Worm (Caenorhabditis elegans) whole organism, L1 larva: ENCODE data around the gene irld-65.

ENCODE experiments used
- C04F5.9 ChIP-seq: sonication (generic microtip); optimal IDR thresholded peaks from 2 replicates; lab custom pipeline; 2016; ENCODE audit warnings: missing genetic modification characterization, missing compliant biosample characterization
- C16A3.4 ChIP-seq: fragments of 150-350 bp; optimal IDR thresholded peaks from 2 replicates; lab custom pipeline; 2014; ENCODE audit warnings: missing biosample characterization, missing genetic modification characterization
- C34B4.2 ChIP-seq: sonication (generic microtip); optimal IDR thresholded peaks from 2 replicates; lab custom pipeline; 2017; ENCODE audit warnings: mild to moderate bottlenecking, missing genetic modification characterization, missing compliant biosample characterization
- alr-1 ChIP-seq: fragments of 200-800 bp; sonication (Bioruptor generic); optimal IDR thresholded peaks from 2 replicates; lab custom pipeline; 2018; ENCODE audit warnings: borderline replicate concordance, mild to moderate bottlenecking, missing genetic modification characterization, missing compliant biosample characterization
- aly-2 ChIP-seq: fragments of 150-350 bp; optimal IDR thresholded peaks from 2 replicates; lab custom pipeline; 2014; ENCODE audit warnings: missing biosample characterization, missing genetic modification characterization
- ama-1 ChIP-seq: fragments of 150-350 bp; optimal IDR thresholded peaks from 2 replicates; lab custom pipeline; 2014
- blmp-1 ChIP-seq: fragments of 150-350 bp; optimal IDR thresholded peaks from 2 replicates; lab custom pipeline; 2014; ENCODE audit warnings: missing biosample characterization, missing genetic modification characterization
- ceh-88 ChIP-seq: fragments of 200-800 bp; sonication (Bioruptor generic); IDR thresholded peaks from 2 replicates; pipeline ENCODE4 v1.3.6; 2022; ENCODE audit warnings: missing genetic modification characterization, missing compliant biosample characterization
- ceh-90 ChIP-seq: sonication (generic microtip); optimal IDR thresholded peaks from 2 replicates; lab custom pipeline; 2016; ENCODE audit warnings: missing genetic modification characterization, missing compliant biosample characterization
- egl-13 ChIP-seq: sonication (generic microtip); optimal IDR thresholded peaks from 2 replicates; lab custom pipeline; 2016; ENCODE audit warnings: missing genotype, missing genetic modification reagents, missing genetic modification characterization, missing compliant biosample characterization
- egl-27 ChIP-seq, 2 experiments: fragments of 150-350 bp in 1 of 2; sonication (generic microtip); optimal IDR thresholded peaks; 3 replicates each; lab custom pipeline; 2017 to 2018; ENCODE audit warnings: missing biosample characterization in 2 of 2, missing genetic modification characterization in 2 of 2, missing genetic modification reagents in 2 of 2
- elt-2 ChIP-seq: sonication (generic microtip); optimal IDR thresholded peaks from 2 replicates; lab custom pipeline; 2016; ENCODE audit warnings: missing genetic modification characterization, mild to moderate bottlenecking, inconsistent platforms, missing compliant biosample characterization, missing genetic modification reagents
- grh-1 ChIP-seq: fragments of 200-800 bp; sonication (Bioruptor generic); IDR thresholded peaks from 2 replicates; pipeline ENCODE4 v1.3.6; 2022; ENCODE audit warnings: missing genetic modification reagents, missing genetic modification characterization, missing compliant biosample characterization
- hlh-17 ChIP-seq: fragments of 200-800 bp; sonication (Bioruptor generic); optimal IDR thresholded peaks from 2 replicates; lab custom pipeline; 2018; ENCODE audit warnings: missing genetic modification characterization, mild to moderate bottlenecking, missing compliant biosample characterization, moderate library complexity, borderline replicate concordance
- irx-1 ChIP-seq: sonication (generic microtip); optimal IDR thresholded peaks from 2 replicates; lab custom pipeline; 2016; ENCODE audit warnings: missing genetic modification characterization, missing compliant biosample characterization
- isw-1 ChIP-seq: fragments of 200-800 bp; sonication (Bioruptor generic); IDR thresholded peaks from 2 replicates; pipeline ENCODE4 v1.3.6; 2022; ENCODE audit warnings: missing genetic modification characterization, missing compliant biosample characterization
- jun-1 ChIP-seq: fragments of 150-350 bp; optimal IDR thresholded peaks from 2 replicates; lab custom pipeline; 2014; ENCODE audit warnings: missing biosample characterization, missing genetic modification reagents, missing genetic modification characterization
- lin-13 ChIP-seq: fragments of 150-350 bp; optimal IDR thresholded peaks from 2 replicates; lab custom pipeline; 2014; ENCODE audit warnings: missing biosample characterization, missing genetic modification reagents, missing genetic modification characterization
- lin-15B ChIP-seq: fragments of 150-350 bp; sonication (generic microtip); optimal IDR thresholded peaks from 3 replicates; lab custom pipeline; 2014; ENCODE audit warnings: missing biosample characterization, missing genetic modification characterization
- lin-35 ChIP-seq, 2 experiments: fragments of 150-350 bp; optimal IDR thresholded peaks; 2 replicates each; lab custom pipeline; 2014; ENCODE audit warnings: missing biosample characterization in 2 of 2, missing genetic modification characterization in 2 of 2, missing genetic modification reagents in 2 of 2
- lin-39 ChIP-seq: fragments of 150-350 bp; optimal IDR thresholded peaks from 2 replicates; lab custom pipeline; 2014; ENCODE audit warnings: missing biosample characterization, missing genetic modification reagents, missing genetic modification characterization
- lir-3 ChIP-seq: sonication (generic microtip); optimal IDR thresholded peaks from 2 replicates; lab custom pipeline; 2016; ENCODE audit warnings: mild to moderate bottlenecking, missing genetic modification characterization, moderate library complexity, missing compliant biosample characterization; ENCODE audit not compliant: poor library complexity
- lsy-2 ChIP-seq, 2 experiments: fragments of 150-350 bp; optimal IDR thresholded peaks; 2 replicates each; lab custom pipeline; 2014; ENCODE audit warnings: missing biosample characterization in 2 of 2, missing genetic modification characterization in 2 of 2
- mab-9 ChIP-seq: fragments of 200-800 bp; sonication (Bioruptor generic); IDR thresholded peaks from 2 replicates; pipeline ENCODE4 v1.3.6; 2022; ENCODE audit warnings: missing genetic modification reagents, missing genetic modification characterization, missing compliant biosample characterization
- mdl-1 ChIP-seq, 2 experiments: fragments of 150-350 bp; optimal IDR thresholded peaks; 2 replicates each; lab custom pipeline; 2014 to 2017; ENCODE audit warnings: missing biosample characterization in 2 of 2, missing genetic modification characterization in 2 of 2, inconsistent platforms in 1 of 2
- mep-1 ChIP-seq: fragments of 150-350 bp; optimal IDR thresholded peaks from 2 replicates; lab custom pipeline; 2014; ENCODE audit warnings: missing biosample characterization, missing genetic modification characterization
- nhr-12 ChIP-seq: sonication (generic microtip); optimal IDR thresholded peaks from 2 replicates; lab custom pipeline; 2017; ENCODE audit warnings: missing biosample characterization, missing genetic modification characterization
- nhr-19 ChIP-seq: fragments of 200-800 bp; sonication (Bioruptor generic); conservative IDR thresholded peaks from 2 replicates; pipeline ENCODE4 v1.3.6; 2022; ENCODE audit warnings: missing genetic modification characterization, missing compliant biosample characterization
- nhr-28 ChIP-seq: fragments of 150-350 bp; optimal IDR thresholded peaks from 2 replicates; lab custom pipeline; 2014; ENCODE audit warnings: missing biosample characterization, missing genetic modification characterization
- nhr-47 ChIP-seq: sonication (generic microtip); optimal IDR thresholded peaks from 2 replicates; lab custom pipeline; 2016; ENCODE audit warnings: mild to moderate bottlenecking, missing genetic modification characterization, moderate library complexity, missing compliant biosample characterization
- nhr-76 ChIP-seq: sonication (generic microtip); optimal IDR thresholded peaks from 2 replicates; lab custom pipeline; 2017; ENCODE audit warnings: missing biosample characterization, missing genetic modification characterization
- nhr-77 ChIP-seq: fragments of 150-350 bp; optimal IDR thresholded peaks from 2 replicates; lab custom pipeline; 2014; ENCODE audit warnings: missing biosample characterization, missing genetic modification characterization
- nhr-90 ChIP-seq: sonication (generic microtip); optimal IDR thresholded peaks from 2 replicates; lab custom pipeline; 2016; ENCODE audit warnings: mild to moderate bottlenecking, missing genetic modification characterization, missing compliant biosample characterization; ENCODE audit not compliant: poor library complexity
- pax-3 ChIP-seq: fragments of 200-800 bp; sonication (Bioruptor generic); optimal IDR thresholded peaks from 2 replicates; lab custom pipeline; 2018; ENCODE audit warnings: mild to moderate bottlenecking, missing genetic modification characterization, moderate library complexity, missing compliant biosample characterization
- pqm-1 ChIP-seq: sonication (generic microtip); optimal IDR thresholded peaks from 3 replicates; lab custom pipeline; 2017; ENCODE audit warnings: missing biosample characterization, missing genetic modification characterization
- skn-1 ChIP-seq: fragments of 150-350 bp; optimal IDR thresholded peaks from 2 replicates; lab custom pipeline; 2014; ENCODE audit warnings: missing biosample characterization, missing genetic modification characterization
- snpc-4 ChIP-seq: fragments of 150-350 bp; optimal IDR thresholded peaks from 2 replicates; lab custom pipeline; 2014; ENCODE audit warnings: missing biosample characterization, missing genetic modification characterization
- snu-23 ChIP-seq: sonication (generic microtip); optimal IDR thresholded peaks from 2 replicates; lab custom pipeline; 2016; ENCODE audit warnings: missing genetic modification characterization, missing compliant biosample characterization
- unc-30 ChIP-seq: sonication (generic microtip); optimal IDR thresholded peaks from 2 replicates; lab custom pipeline; 2017; ENCODE audit warnings: missing biosample characterization, missing genetic modification characterization
- unc-62 ChIP-seq: fragments of 150-350 bp; optimal IDR thresholded peaks from 2 replicates; lab custom pipeline; 2014; ENCODE audit warnings: missing biosample characterization, missing genetic modification reagents, missing genetic modification characterization
- unc-98 ChIP-seq: fragments of 200-800 bp; sonication (Bioruptor generic); IDR thresholded peaks from 2 replicates; pipeline ENCODE4 v1.3.6; 2022; ENCODE audit warnings: missing genetic modification characterization, missing compliant biosample characterization
- vab-15 ChIP-seq: sonication (generic microtip); optimal IDR thresholded peaks from 2 replicates; lab custom pipeline; 2017; ENCODE audit warnings: missing genotype, mild to moderate bottlenecking, missing genetic modification characterization, missing compliant biosample characterization
- xbp-1 ChIP-seq: sonication (generic microtip); optimal IDR thresholded peaks from 2 replicates; lab custom pipeline; 2016; ENCODE audit warnings: missing genetic modification characterization, missing compliant biosample characterization
- zag-1 ChIP-seq: fragments of 150-350 bp; optimal IDR thresholded peaks from 2 replicates; lab custom pipeline; 2014; ENCODE audit warnings: missing biosample characterization, missing genetic modification characterization
- zip-4 ChIP-seq: fragments of 200-800 bp; sonication (Bioruptor generic); optimal IDR thresholded peaks from 2 replicates; lab custom pipeline; 2018; ENCODE audit warnings: mild to moderate bottlenecking, missing genetic modification characterization, moderate library complexity, missing compliant biosample characterization
- ztf-11 ChIP-seq, 2 experiments: sonication (generic microtip); optimal IDR thresholded peaks; 2 replicates each; lab custom pipeline; 2016 to 2017; ENCODE audit warnings: missing genetic modification characterization in 2 of 2, missing biosample characterization in 1 of 2, missing compliant biosample characterization in 1 of 2
- ztf-4 ChIP-seq: fragments of 150-350 bp; optimal IDR thresholded peaks from 2 replicates; lab custom pipeline; 2014; ENCODE audit warnings: missing biosample characterization, missing genetic modification characterization

Gene irld-65

DNA sequence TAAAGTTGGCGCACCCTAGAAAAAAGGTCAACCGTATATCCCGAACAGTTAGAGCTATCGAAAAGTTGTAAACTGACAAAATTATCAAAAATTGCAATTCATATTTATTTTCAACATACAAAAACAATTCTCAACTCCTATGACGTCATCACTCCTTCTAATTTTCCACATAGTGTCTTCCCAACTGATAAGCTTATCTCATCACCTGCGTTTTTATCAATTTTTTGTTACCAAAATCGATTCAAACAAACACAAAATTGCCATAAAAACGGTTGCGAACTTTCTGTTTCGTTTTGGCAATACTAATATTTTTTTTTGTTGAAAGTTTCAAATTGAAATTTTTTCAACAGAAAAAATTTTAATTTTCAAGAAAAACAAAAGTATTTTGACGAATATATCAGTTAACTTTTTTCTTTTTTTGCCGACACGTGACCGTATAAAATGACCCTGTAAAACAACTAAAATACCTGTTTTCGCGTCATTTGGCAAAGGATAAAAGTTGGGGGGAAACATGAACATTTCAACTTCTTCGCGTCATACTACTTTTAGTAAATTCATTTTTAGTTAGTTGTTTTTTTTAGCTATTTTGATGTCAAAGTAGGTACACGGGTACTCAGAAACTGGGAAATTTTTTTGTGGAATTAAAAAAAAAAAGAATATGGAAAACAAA, 37.9 kb upstream of the irld-65 start (continued):
- TF ChIP-seq grh-1 (GFP tag; lab: Robert Waterston, UW) = peak; percentile 83
- no peak for TF ChIP-seq unc-30 (tag; lab: Kevin White, UChicago)
- peak in 1 of 2 experiments; percentile 16 for TF ChIP-seq lsy-2 (tag; optimal IDR thresholded peaks at IDR 0.05; lab: Kevin White, UChicago)
- TF ChIP-seq mep-1 = peak; percentile 14
- TF ChIP-seq nhr-28 (tag; lab: Kevin White, UChicago) = no peak
- TF ChIP-seq blmp-1 (tag; lab: Kevin White, UChicago) = peak; percentile 49
- TF ChIP-seq mdl-1 (tag; optimal IDR thresholded peaks at IDR 0.05; lab: Kevin White, UChicago) = peak in 1 of 2 experiments; percentile 23
- TF ChIP-seq isw-1 (GFP tag; lab: Robert Waterston, UW) = no peak
- TF ChIP-seq zag-1 = no peak
- no peak for TF ChIP-seq egl-27 (tag; optimal IDR thresholded peaks at IDR 0.05; lab: Kevin White, UChicago)
- no peak for TF ChIP-seq nhr-90 (tag; lab: Kevin White, UChicago)
- no peak for TF ChIP-seq aly-2 (tag; lab: Kevin White, UChicago)
- no peak for TF ChIP-seq unc-62 (GFP tag; lab: Kevin White, UChicago)
- TF ChIP-seq nhr-12 (tag; lab: Kevin White, UChicago) = no peak
- no peak for TF ChIP-seq pax-3 (tag; lab: Kevin White, UChicago)
- no peak for TF ChIP-seq snpc-4 (tag; lab: Kevin White, UChicago)
- no peak for TF ChIP-seq egl-13 (tag; lab: Kevin White, UChicago)
- TF ChIP-seq mab-9 (GFP tag; lab: Robert Waterston, UW) = no peak
- no peak for TF ChIP-seq lir-3 (tag; lab: Kevin White, UChicago)
- TF ChIP-seq ama-1 (lab: Kevin White, UChicago) = no peak
- no peak for TF ChIP-seq nhr-76 (tag; lab: Kevin White, UChicago)
- TF ChIP-seq ztf-11 (tag; optimal IDR thresholded peaks at IDR 0.05; lab: Kevin White, UChicago) = no peak
- no peak for TF ChIP-seq ztf-4 (tag; lab: Kevin White, UChicago)
- peak; percentile 30 for TF ChIP-seq skn-1 (tag; lab: Kevin White, UChicago)
- no peak for TF ChIP-seq C34B4.2
- no peak for TF ChIP-seq C04F5.9 (tag; lab: Kevin White, UChicago)
- TF ChIP-seq nhr-19 (GFP tag; lab: Robert Waterston, UW) = no peak; the same call in 1 of the 2 replicates
- no peak for TF ChIP-seq zip-4 (GFP tag; lab: Kevin White, UChicago)
- no peak for TF ChIP-seq irx-1 (tag; lab: Kevin White, UChicago)
- peak; percentile 43 for TF ChIP-seq snu-23 (GFP tag; lab: Kevin White, UChicago)
- TF ChIP-seq lin-35 (GFP tag; optimal IDR thresholded peaks at IDR 0.05; lab: Kevin White, UChicago) = peak in 1 of 2 experiments; percentile 38
- TF ChIP-seq lin-39 (tag; lab: Kevin White, UChicago) = no peak

DNA sequence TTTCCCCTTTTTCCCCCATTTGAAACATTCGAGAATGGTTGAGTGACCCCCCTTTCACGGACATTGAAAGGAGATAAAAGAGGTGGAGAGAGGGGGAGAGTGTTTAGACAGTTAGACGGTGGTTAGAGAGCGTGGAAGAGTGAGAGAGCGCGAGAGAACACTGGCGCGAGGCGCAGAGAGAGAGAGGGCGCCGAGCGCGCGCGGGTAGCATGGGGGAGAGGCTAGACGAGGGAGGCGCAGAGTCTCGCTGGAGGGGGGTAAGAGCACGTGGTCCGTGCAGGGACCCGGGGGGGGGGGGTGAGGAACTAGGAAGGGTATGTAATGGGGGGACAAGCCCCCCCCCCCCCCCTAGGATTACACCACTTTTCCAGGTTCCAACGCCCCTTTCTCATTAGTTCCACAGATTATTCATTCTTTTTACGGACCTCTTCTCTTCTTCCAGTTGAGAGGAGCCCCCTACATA, 36.2 kb upstream of the irld-65 start:
- TF ChIP-seq lin-13 = peak; percentile 94
- TF ChIP-seq lsy-2 (tag; optimal IDR thresholded peaks at IDR 0.05; lab: Kevin White, UChicago) = peak; percentile 91 to 92
- TF ChIP-seq unc-98 (GFP tag; lab: Robert Waterston, UW) = peak; percentile 79; the same call in 1 of the 2 replicates
- TF ChIP-seq egl-13 (tag; lab: Kevin White, UChicago) = peak; percentile 95
- peak; percentile 93 for TF ChIP-seq elt-2 (tag; lab: Kevin White, UChicago)
- TF ChIP-seq ceh-88 = peak; percentile 96
- TF ChIP-seq nhr-19 (GFP tag; lab: Robert Waterston, UW) = peak; percentile 98
- no peak for TF ChIP-seq alr-1 (tag; lab: Kevin White, UChicago)
- peak; percentile 82 for TF ChIP-seq C16A3.4 (tag; lab: Kevin White, UChicago)
- TF ChIP-seq nhr-90 (tag; lab: Kevin White, UChicago) = peak; percentile 96
- TF ChIP-seq unc-30 (tag; lab: Kevin White, UChicago) = no peak
- no peak for TF ChIP-seq lin-15B (tag; lab: Kevin White, UChicago)
- peak; percentile 85 for TF ChIP-seq nhr-77 (tag; lab: Kevin White, UChicago)
- no peak for TF ChIP-seq pqm-1 (tag; lab: Kevin White, UChicago)
- peak; percentile 95 for TF ChIP-seq pax-3 (tag; lab: Kevin White, UChicago)
- peak; percentile 81 for TF ChIP-seq hlh-17
- TF ChIP-seq ztf-11 (tag; optimal IDR thresholded peaks at IDR 0.05; lab: Kevin White, UChicago) = peak; percentile 73 to 95
- TF ChIP-seq xbp-1 (tag; lab: Kevin White, UChicago) = peak; percentile 87
- TF ChIP-seq mep-1 = peak; percentile 92
- peak; percentile 98 for TF ChIP-seq jun-1 (tag; lab: Kevin White, UChicago)
- TF ChIP-seq C34B4.2 = peak; percentile 82
- peak; percentile 57 for TF ChIP-seq ama-1 (lab: Kevin White, UChicago)
- TF ChIP-seq snpc-4 (tag; lab: Kevin White, UChicago) = peak; percentile 84
- no peak for TF ChIP-seq ceh-90 (tag; lab: Kevin White, UChicago)
- peak; percentile 95 for TF ChIP-seq isw-1 (GFP tag; lab: Robert Waterston, UW)
- peak; percentile 94 for TF ChIP-seq snu-23 (GFP tag; lab: Kevin White, UChicago)
- peak; percentile 91 for TF ChIP-seq zip-4 (GFP tag; lab: Kevin White, UChicago)
- peak; percentile 98 for TF ChIP-seq nhr-47 (tag; lab: Kevin White, UChicago)
- peak; percentile 86 for TF ChIP-seq ztf-4 (tag; lab: Kevin White, UChicago)
- peak; percentile 54 for TF ChIP-seq vab-15 (tag; lab: Kevin White, UChicago)
- TF ChIP-seq zag-1 = peak; percentile 28
